Fruit fly (Drosophila melanogaster) whole organism, embryonic: Measurements from ENCODE around the gene KP78b.

ENCODE experiments used
- Ada2b ChIP-seq: fragments of 200-800 bp; sonication (Bioruptor generic); IDR thresholded peaks from 2 replicates; pipeline ENCODE4 v1.3.6; 2022; ENCODE audit warnings: missing biosample characterization, missing genetic modification characterization
- Atf6 ChIP-seq: fragments of 200-800 bp; sonication (Bioruptor generic); IDR thresholded peaks from 2 replicates; pipeline ENCODE4 v1.3.6; 2022; ENCODE audit warnings: missing biosample characterization, missing genetic modification characterization
- CG10979 ChIP-seq: fragments of 200-800 bp; sonication (Bioruptor generic); optimal IDR thresholded peaks from 2 replicates; lab custom pipeline; 2018; ENCODE audit warnings: missing biosample characterization, mild to moderate bottlenecking, missing genetic modification characterization, moderate library complexity
- CG11398 ChIP-seq: fragments of 200-800 bp; sonication (Bioruptor generic); optimal IDR thresholded peaks from 2 replicates; lab custom pipeline; 2016; ENCODE audit warnings: missing biosample characterization, missing genetic modification characterization
- CG11504 ChIP-seq: fragments of 200-800 bp; sonication (Bioruptor generic); optimal IDR thresholded peaks from 3 replicates; lab custom pipeline; 2019; ENCODE audit warnings: missing biosample characterization, mild to moderate bottlenecking, missing genetic modification characterization, moderate library complexity
- CG12219 ChIP-seq: fragments of 200-800 bp; sonication (Bioruptor generic); optimal IDR thresholded peaks from 3 replicates; lab custom pipeline; 2018; ENCODE audit warnings: missing biosample characterization, mild to moderate bottlenecking, missing genetic modification characterization
- CG15479 ChIP-seq: fragments of 200-800 bp; sonication (Bioruptor generic); optimal IDR thresholded peaks from 3 replicates; lab custom pipeline; 2019; ENCODE audit warnings: missing biosample characterization, mild to moderate bottlenecking, missing genetic modification characterization, moderate library complexity
- CG17186 ChIP-seq: fragments of 200-800 bp; sonication (Bioruptor generic); optimal IDR thresholded peaks from 3 replicates; lab custom pipeline; 2017; ENCODE audit warnings: missing biosample characterization, missing genetic modification reagents, missing genetic modification characterization
- CG17361 ChIP-seq: fragments of 200-800 bp; sonication (Bioruptor generic); IDR thresholded peaks from 3 replicates; pipeline ENCODE4 v1.3.6; 2022; ENCODE audit warnings: missing biosample characterization, missing genetic modification characterization
- CG17568 ChIP-seq: fragments of 200-800 bp; sonication (Bioruptor generic); optimal IDR thresholded peaks from 2 replicates; lab custom pipeline; 2018; ENCODE audit warnings: missing biosample characterization, mild to moderate bottlenecking, missing genetic modification characterization, moderate library complexity
- CG18011 ChIP-seq: fragments of 200-800 bp; sonication (Bioruptor generic); optimal IDR thresholded peaks from 2 replicates; lab custom pipeline; 2017; ENCODE audit warnings: missing biosample characterization, missing genetic modification characterization, mild to moderate bottlenecking, moderate library complexity, missing genotype
- CG31224 ChIP-seq: fragments of 200-800 bp; sonication (Bioruptor generic); IDR thresholded peaks from 2 replicates; pipeline ENCODE4 v1.3.6; 2022; ENCODE audit warnings: missing biosample characterization, missing genetic modification characterization
- CG32767 ChIP-seq: fragments of 200-800 bp; sonication (Bioruptor generic); IDR thresholded peaks from 2 replicates; pipeline ENCODE4 v1.3.6; 2022; ENCODE audit warnings: missing biosample characterization, missing genetic modification characterization
- CG34376 ChIP-seq: fragments of 200-800 bp; sonication (Bioruptor generic); optimal IDR thresholded peaks from 2 replicates; lab custom pipeline; 2018; ENCODE audit warnings: missing biosample characterization, mild to moderate bottlenecking, missing genetic modification characterization
- CG4617 ChIP-seq: fragments of 200-800 bp; sonication (Bioruptor generic); optimal IDR thresholded peaks from 3 replicates; lab custom pipeline; 2016; ENCODE audit warnings: missing biosample characterization, missing genetic modification characterization, borderline replicate concordance
- CG6683 ChIP-seq: fragments of 200-800 bp; sonication (Bioruptor generic); optimal IDR thresholded peaks from 2 replicates; lab custom pipeline; 2017; ENCODE audit warnings: missing biosample characterization, mild to moderate bottlenecking, missing genetic modification characterization, missing genetic modification reagents
- CG9932 ChIP-seq: fragments of 200-800 bp; sonication (Bioruptor generic); IDR thresholded peaks from 2 replicates; pipeline ENCODE4 v1.3.6; 2022; ENCODE audit warnings: missing biosample characterization, missing genetic modification characterization
- CTCF ChIP-seq: fragments of 200-800 bp; sonication (Bioruptor generic); optimal IDR thresholded peaks from 2 replicates; lab custom pipeline; 2017; ENCODE audit warnings: missing biosample characterization, mild to moderate bottlenecking, missing genetic modification characterization, moderate library complexity
- Camta ChIP-seq: fragments of 200-800 bp; sonication (Bioruptor generic); optimal IDR thresholded peaks from 2 replicates; lab custom pipeline; 2016; ENCODE audit warnings: missing biosample characterization, missing genetic modification characterization
- D ChIP-seq, 2 experiments: fragments of 200-800 bp in 1 of 2; fragments of >200 bp in 1 of 2; sonication (Bioruptor generic) in 1 of 2; optimal IDR thresholded peaks; 2 replicates in 1 of 2; 3 replicates in 1 of 2; lab custom pipeline; 2017; ENCODE audit warnings: mild to moderate bottlenecking in 1 of 2, missing biosample characterization in 1 of 2, missing genetic modification characterization in 1 of 2, missing genetic modification reagents in 1 of 2
- Elba2 ChIP-seq: fragments of 200-800 bp; sonication (Bioruptor generic); optimal IDR thresholded peaks from 3 replicates; lab custom pipeline; 2016; ENCODE audit warnings: missing biosample characterization, missing genetic modification characterization
- Fer2 ChIP-seq: fragments of 200-800 bp; sonication (Bioruptor generic); optimal IDR thresholded peaks from 2 replicates; lab custom pipeline; 2018; ENCODE audit warnings: missing biosample characterization, mild to moderate bottlenecking, missing genetic modification characterization, moderate library complexity
- HLH3B ChIP-seq: fragments of 200-800 bp; sonication (Bioruptor generic); IDR thresholded peaks from 2 replicates; pipeline ENCODE4 v1.3.6; 2022; ENCODE audit warnings: missing biosample characterization, missing genetic modification characterization
- Hmx ChIP-seq: fragments of 200-800 bp; sonication (Bioruptor generic); optimal IDR thresholded peaks from 2 replicates; lab custom pipeline; 2016; ENCODE audit warnings: missing biosample characterization, missing genetic modification characterization
- Nf-YC ChIP-seq: fragments of 200-800 bp; optimal IDR thresholded peaks from 3 replicates; lab custom pipeline; 2019; ENCODE audit warnings: missing biosample characterization, mild to moderate bottlenecking, missing genetic modification characterization, moderate library complexity
- Rx ChIP-seq: fragments of 200-800 bp; sonication (Bioruptor generic); IDR thresholded peaks from 2 replicates; pipeline ENCODE4 v1.3.6; 2022; ENCODE audit warnings: missing biosample characterization, missing genetic modification characterization
- Sox102F ChIP-seq: fragments of 200-800 bp; sonication (Bioruptor generic); optimal IDR thresholded peaks from 2 replicates; lab custom pipeline; 2018; ENCODE audit warnings: missing biosample characterization, mild to moderate bottlenecking, missing genetic modification characterization, moderate library complexity
- Sry-δ ChIP-seq: fragments of 200-800 bp; sonication (Bioruptor generic); optimal IDR thresholded peaks from 2 replicates; lab custom pipeline; 2016; ENCODE audit warnings: missing biosample characterization, missing genetic modification characterization
- TFAM ChIP-seq: fragments of 200-800 bp; sonication (Bioruptor generic); optimal IDR thresholded peaks from 2 replicates; lab custom pipeline; 2017; ENCODE audit warnings: missing biosample characterization, missing genetic modification characterization, inconsistent platforms
- Vsx1 ChIP-seq: fragments of 200-800 bp; sonication (Bioruptor generic); optimal IDR thresholded peaks from 2 replicates; lab custom pipeline; 2017; ENCODE audit warnings: missing biosample characterization, mild to moderate bottlenecking, missing genetic modification characterization, missing genetic modification reagents
- Xbp1 ChIP-seq: fragments of 200-800 bp; sonication (Bioruptor generic); optimal IDR thresholded peaks from 3 replicates; lab custom pipeline; 2016; ENCODE audit warnings: missing biosample characterization, mild to moderate bottlenecking, missing genetic modification characterization
- bigmax ChIP-seq: fragments of 200-800 bp; sonication (Bioruptor generic); optimal IDR thresholded peaks from 2 replicates; lab custom pipeline; 2018; ENCODE audit warnings: missing biosample characterization, mild to moderate bottlenecking, missing genetic modification characterization
- bowl ChIP-seq: fragments of 200-800 bp; sonication (Bioruptor generic); IDR thresholded peaks from 2 replicates; pipeline ENCODE4 v1.3.6; 2022; ENCODE audit warnings: missing biosample characterization, missing genetic modification characterization
- cato ChIP-seq: fragments of 200-800 bp; sonication (Bioruptor generic); optimal IDR thresholded peaks from 2 replicates; lab custom pipeline; 2016; ENCODE audit warnings: missing biosample characterization, missing genetic modification characterization, borderline replicate concordance
- ci ChIP-seq: fragments of 200-800 bp; sonication (Bioruptor generic); IDR thresholded peaks from 3 replicates; pipeline ENCODE4 v1.3.6; 2022; ENCODE audit warnings: missing biosample characterization, missing genetic modification characterization
- crc ChIP-seq: fragments of 200-800 bp; sonication (Bioruptor generic); optimal IDR thresholded peaks from 2 replicates; lab custom pipeline; 2016; ENCODE audit warnings: missing biosample characterization, missing genetic modification characterization
- ems ChIP-seq: fragments of 200-800 bp; sonication (Bioruptor generic); optimal IDR thresholded peaks from 3 replicates; lab custom pipeline; 2016; ENCODE audit warnings: missing biosample characterization, missing genetic modification characterization
- ewg ChIP-seq: fragments of 200-800 bp; sonication (Bioruptor generic); optimal IDR thresholded peaks from 3 replicates; lab custom pipeline; 2017; ENCODE audit warnings: mild to moderate bottlenecking, missing biosample characterization, missing genetic modification reagents, missing genetic modification characterization
- hkb ChIP-seq, 2 experiments: fragments of 200-800 bp in 1 of 2; fragments of >200 bp in 1 of 2; sonication (Bioruptor generic) in 1 of 2; IDR thresholded peaks in 1 of 2; optimal IDR thresholded peaks in 1 of 2; 2 replicates each; pipeline versions ENCODE4 v1.3.6 to Lab custom; 2017 to 2022; ENCODE audit warnings: missing biosample characterization in 1 of 2, missing genetic modification characterization in 1 of 2
- lab ChIP-seq: fragments of 200-800 bp; sonication (Bioruptor generic); optimal IDR thresholded peaks from 3 replicates; lab custom pipeline; 2017; ENCODE audit warnings: missing biosample characterization, missing genetic modification characterization, mild to moderate bottlenecking, moderate library complexity, missing genetic modification reagents
- lbe ChIP-seq: fragments of 200-800 bp; sonication (Bioruptor generic); optimal IDR thresholded peaks from 2 replicates; lab custom pipeline; 2016; ENCODE audit warnings: missing biosample characterization, mild to moderate bottlenecking, missing genetic modification characterization
- lilli ChIP-seq: fragments of 200-800 bp; sonication (Bioruptor generic); optimal IDR thresholded peaks from 3 replicates; lab custom pipeline; 2016; ENCODE audit warnings: missing biosample characterization, missing genetic modification characterization
- mld ChIP-seq: fragments of 200-800 bp; sonication (Bioruptor generic); IDR thresholded peaks from 3 replicates; pipeline ENCODE4 v1.3.6; 2022; ENCODE audit warnings: missing biosample characterization, missing genetic modification characterization; ENCODE audit not compliant: partially characterized antibody
- nerfin-1 ChIP-seq: fragments of 200-800 bp; sonication (Bioruptor generic); optimal IDR thresholded peaks from 3 replicates; lab custom pipeline; 2019; ENCODE audit warnings: missing biosample characterization, mild to moderate bottlenecking, missing genetic modification characterization, moderate library complexity
- prd ChIP-seq, 3 experiments: fragments of >200 bp in 2 of 3; fragments of 200-800 bp in 1 of 3; sonication (Bioruptor generic) in 1 of 3; optimal IDR thresholded peaks in 2 of 3; IDR thresholded peaks in 1 of 3; 2 replicates in 2 of 3; 3 replicates in 1 of 3; pipeline versions ENCODE4 v1.3.6 to Lab custom; 2017 to 2022; ENCODE audit warnings: missing biosample characterization in 1 of 3, missing genetic modification characterization in 1 of 3
- slbo ChIP-seq: fragments of 200-800 bp; sonication (Bioruptor generic); IDR thresholded peaks from 2 replicates; pipeline ENCODE4 v1.3.6; 2022; ENCODE audit warnings: missing biosample characterization, missing genetic modification characterization
- sob ChIP-seq: fragments of 200-800 bp; sonication (Bioruptor generic); IDR thresholded peaks from 2 replicates; pipeline ENCODE4 v1.3.6; 2022; ENCODE audit warnings: missing biosample characterization, missing genetic modification characterization
- sqz ChIP-seq: fragments of 200-800 bp; sonication (Bioruptor generic); optimal IDR thresholded peaks from 3 replicates; lab custom pipeline; 2018; ENCODE audit warnings: missing biosample characterization, mild to moderate bottlenecking, missing genetic modification characterization
- toy ChIP-seq: fragments of 200-800 bp; sonication (Bioruptor generic); IDR thresholded peaks from 2 replicates; pipeline ENCODE4 v1.3.6; 2022; ENCODE audit warnings: missing biosample characterization, missing genetic modification characterization
- unc-4 ChIP-seq: fragments of 200-800 bp; sonication (Bioruptor generic); IDR thresholded peaks from 2 replicates; pipeline ENCODE4 v1.3.6; 2022; ENCODE audit warnings: missing biosample characterization, missing genetic modification characterization; ENCODE audit not compliant: partially characterized antibody

The KP78b gene

DNA sequence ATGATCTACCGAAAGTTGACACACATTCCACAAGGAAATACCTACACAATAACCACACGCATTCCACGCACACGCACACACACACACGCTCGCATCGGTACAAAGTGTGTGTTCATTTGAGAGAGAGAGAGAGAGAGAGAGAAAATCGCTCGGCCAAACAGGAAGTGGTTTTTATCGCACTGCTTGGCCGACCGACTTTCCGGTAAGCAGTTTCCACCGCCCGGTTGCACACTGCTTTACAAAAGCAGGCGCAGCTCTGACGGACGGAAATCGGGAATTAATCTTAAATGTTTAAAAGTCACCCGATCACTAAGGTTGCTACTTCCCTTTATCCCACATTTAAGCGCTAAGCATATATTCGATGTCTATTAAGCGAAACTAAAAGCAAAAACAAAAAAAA lies 39.9 kb upstream of the KP78b start (continued):
- TF ChIP-seq lab (GFP tag; lab: Kevin White, UChicago) = no peak
- peak; percentile 62 for TF ChIP-seq Elba2
- peak; percentile 38; the same call in 1 of the 2 replicates for TF ChIP-seq slbo (GFP tag; lab: Robert Waterston, UW)
- TF ChIP-seq Xbp1 = peak; percentile 64
- peak; percentile 56 for TF ChIP-seq Vsx1 (GFP tag; lab: Kevin White, UChicago)
- peak; percentile 52 for TF ChIP-seq TFAM (GFP tag; lab: Kevin White, UChicago)
- TF ChIP-seq Camta (GFP tag; lab: Kevin White, UChicago) = peak; percentile 59
- TF ChIP-seq cato (GFP tag; lab: Kevin White, UChicago) = no peak
- TF ChIP-seq CG34376 (GFP tag; lab: Kevin White, UChicago) = no peak
- peak; percentile 47 for TF ChIP-seq CTCF (GFP tag; lab: Kevin White, UChicago)
- TF ChIP-seq Sox102F = no peak
- no peak for TF ChIP-seq Atf6 (GFP tag; lab: Robert Waterston, UW)
- no peak for TF ChIP-seq toy
- TF ChIP-seq prd (optimal IDR thresholded peaks at IDR 0.05; lab: Kevin White, UChicago) = no peak
- TF ChIP-seq prd (GFP tag; IDR thresholded peaks at IDR 0.05; lab: Robert Waterston, UW) = peak; percentile 76; the same call in 2 of the 3 replicates
- TF ChIP-seq Hmx = no peak
- TF ChIP-seq CG17568 (GFP tag; lab: Kevin White, UChicago) = peak; percentile 53
- 0 out of 2 replicates have a peak, but pooled peaks have one; percentile 7 for TF ChIP-seq CG31224
- TF ChIP-seq CG17361 (GFP tag; lab: Robert Waterston, UW) = no peak; the same call in 2 of the 3 replicates
- no peak; the same call in 1 of the 2 replicates for TF ChIP-seq sob (GFP tag; lab: Robert Waterston, UW)
- TF ChIP-seq ems (GFP tag; lab: Kevin White, UChicago) = no peak
- TF ChIP-seq CG18011 = no peak
- TF ChIP-seq CG11398 (GFP tag; lab: Kevin White, UChicago) = peak; percentile 60
- TF ChIP-seq Fer2 (tag; lab: Kevin White, UChicago) = peak; percentile 44
- TF ChIP-seq CG6683 = no peak
- no peak for TF ChIP-seq CG32767
- TF ChIP-seq crc (GFP tag; lab: Kevin White, UChicago) = peak; percentile 44
- no peak for TF ChIP-seq CG4617
- TF ChIP-seq CG12219 = peak; percentile 63
- TF ChIP-seq CG17186 (GFP tag; lab: Kevin White, UChicago) = peak; percentile 59
- TF ChIP-seq mld (GFP tag; lab: Robert Waterston, UW) = no peak
- TF ChIP-seq hkb (optimal IDR thresholded peaks at IDR 0.05; lab: Kevin White, UChicago) = no peak
- TF ChIP-seq hkb (GFP tag; IDR thresholded peaks at IDR 0.05; lab: Robert Waterston, UW) = no peak; the same call in 1 of the 2 replicates
- TF ChIP-seq bowl = no peak
- no peak for TF ChIP-seq lilli
- no peak for TF ChIP-seq CG11504 (tag; lab: Kevin White, UChicago)
- TF ChIP-seq Ada2b (GFP tag; lab: Robert Waterston, UW) = peak; percentile 27; the same call in 1 of the 2 replicates
- peak; percentile 74 for TF ChIP-seq Rx (GFP tag; lab: Robert Waterston, UW)
- 0 out of 2 replicates have a peak, but pooled peaks have one; percentile 28 for TF ChIP-seq CG9932 (GFP tag; lab: Robert Waterston, UW)
- peak; percentile 5 for TF ChIP-seq Sry-δ (GFP tag; lab: Kevin White, UChicago)

DNA sequence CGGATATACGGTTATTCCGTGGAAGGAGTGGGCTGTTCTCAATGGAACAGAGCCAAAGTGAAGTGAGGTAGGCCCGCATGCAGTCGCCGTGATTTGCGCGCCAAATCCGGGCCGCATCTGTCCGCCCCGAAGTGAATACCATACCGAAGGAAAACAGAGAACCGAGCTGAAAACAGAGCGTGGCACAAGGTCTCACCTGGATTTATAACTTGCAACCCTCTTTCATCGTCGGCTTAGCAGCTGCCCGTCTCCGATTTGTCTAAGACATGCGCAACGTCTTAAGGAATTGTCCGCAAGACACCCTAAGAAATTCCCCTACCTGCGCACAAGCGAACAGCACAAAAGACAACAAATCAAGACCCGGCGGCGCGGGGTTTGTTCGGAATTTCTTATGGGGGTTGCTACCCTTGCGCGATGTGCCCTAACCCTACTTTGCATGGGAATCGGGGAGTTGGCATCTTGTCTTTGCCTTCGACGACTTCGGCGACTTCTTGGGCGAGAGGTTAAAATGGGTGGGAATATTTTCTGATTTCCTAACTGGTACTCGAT lies 25.7 kb upstream of the KP78b start:
- TF ChIP-seq CG15479 (GFP tag; lab: Kevin White, UChicago) (peak; percentile 74), ci (GFP tag; lab: Robert Waterston, UW) (0 out of 3 replicates have a peak, but pooled peaks have one; percentile 33), ewg (peak; percentile 66), Elba2 (no peak), nerfin-1 (peak; percentile 11), D (optimal IDR thresholded peaks at IDR 0.05; lab: Kevin White, UChicago) (peak; percentile 17), D (GFP tag; optimal IDR thresholded peaks at IDR 0.05; lab: Kevin White, UChicago) (no peak), bigmax (GFP tag; lab: Kevin White, UChicago) (peak; percentile 41), HLH3B (GFP tag; lab: Robert Waterston, UW) (no peak), CG10979 (tag; lab: Kevin White, UChicago) (no peak), lbe (no peak), lilli (no peak), Nf-YC (peak; percentile 87), unc-4 (GFP tag; lab: Robert Waterston, UW) (no peak), sqz (GFP tag; lab: Kevin White, UChicago) (peak; percentile 43)
